Fruit fly (Drosophila melanogaster): Measurements from ENCODE around the gene Hsp60D.
"Not testable (repeated sequence)": the region's sequence is repeated elsewhere in the genome, so short reads cannot be mapped to it uniquely, and the experiment has no call there.

Gene Hsp60D

dm6 chr2L:13449397-13449796 is at the start of gene Hsp60D:
Hsp60D (minus strand) TSS chr2L:13449497.
- TF ChIP-seq CG4707 (GFP tag; optimal IDR thresholded peaks at IDR 0.05); CG12744 (GFP tag; optimal IDR thresholded peaks at IDR 0.05); Med (GFP tag): not testable (repeated sequence)

- TF ChIP-seq tx (GFP tag; optimal IDR thresholded peaks at IDR 0.05) (no peak), Ets65A (GFP tag) (peak; percentile 69), da (GFP tag; optimal IDR thresholded peaks at IDR 0.05) (no peak)
These were observed 48.6 kb upstream of the Hsp60D start for dm6 chr2L:13497915-13498314.

- no peak for TF ChIP-seq CoRest (tag; optimal IDR thresholded peaks at IDR 0.05)
- TF ChIP-seq CG9609 (GFP tag; optimal IDR thresholded peaks at IDR 0.05), result no peak
- no peak for TF ChIP-seq pzg (GFP tag; optimal IDR thresholded peaks at IDR 0.05)
- no peak for TF ChIP-seq Dref (GFP tag; IDR thresholded peaks at IDR 0.05)
- no peak for TF ChIP-seq ATbp (GFP tag; optimal IDR thresholded peaks at IDR 0.05)
- TF ChIP-seq CG10321 (GFP tag; IDR thresholded peaks at IDR 0.05), result no peak
- 0 out of 2 replicates have a peak, but pooled peaks have one; percentile 15 for TF ChIP-seq ttk (GFP tag; IDR thresholded peaks at IDR 0.05)
These were observed 33.0 kb upstream of the Hsp60D start for dm6 chr2L:13482258-13482657.

dm6 chr2L:13475254-13475653 is 26.0 kb upstream of the Hsp60D start:
- TF ChIP-seq ara (GFP tag; IDR thresholded peaks at IDR 0.05) (no peak), Ets65A (GFP tag) (peak; percentile 76), CTCF (GFP tag; optimal IDR thresholded peaks at IDR 0.05) (peak; percentile 61), CG10959 (GFP tag; IDR thresholded peaks at IDR 0.05) (0 out of 2 replicates have a peak, but pooled peaks have one; percentile 16)

dm6 chr2L:13460911-13461866 is 11.9 kb upstream of the Hsp60D start, which contains the start of gene CG46308:
CG46308 (plus strand) TSS chr2L:13461774.
- TF ChIP-seq Hmr (GFP tag; optimal IDR thresholded peaks at IDR 0.05), result peak; percentile 69
- peak; percentile 8 for TF ChIP-seq BtbVII (GFP tag; optimal IDR thresholded peaks at IDR 0.05)
- no peak for TF ChIP-seq Side (GFP tag; optimal IDR thresholded peaks at IDR 0.05)
- TF ChIP-seq ind (GFP tag; optimal IDR thresholded peaks at IDR 0.05), result peak; percentile 20
- no peak for TF ChIP-seq prd (optimal IDR thresholded peaks at IDR 0.05)
- peak; percentile 45; the same call in 2 of the 3 replicates for TF ChIP-seq prd (GFP tag; IDR thresholded peaks at IDR 0.05)
- TF ChIP-seq tap (tag; optimal IDR thresholded peaks at IDR 0.05), result no peak
- TF ChIP-seq mam (GFP tag; optimal IDR thresholded peaks at IDR 0.05), result peak; percentile 23
- peak; percentile 48 for TF ChIP-seq dmrt99B (tag; optimal IDR thresholded peaks at IDR 0.05)
- no peak for TF ChIP-seq Dref (GFP tag; IDR thresholded peaks at IDR 0.05)
- 0 out of 2 replicates have a peak, but pooled peaks have one; percentile 6 for TF ChIP-seq CG14667 (GFP tag; IDR thresholded peaks at IDR 0.05)
- TF ChIP-seq bab2 (GFP tag; optimal IDR thresholded peaks at IDR 0.05), result peak; percentile 2
- peak; percentile 11 for TF ChIP-seq pnt (GFP tag; optimal IDR thresholded peaks at IDR 0.05)
- TF ChIP-seq MBD-R2 (GFP tag; IDR thresholded peaks at IDR 0.05), result no peak
- TF ChIP-seq CG9727 (GFP tag; optimal IDR thresholded peaks at IDR 0.05), result peak; percentile 32
- TF ChIP-seq gsb-n (tag; optimal IDR thresholded peaks at IDR 0.05), result no peak
- TF ChIP-seq Poxn (GFP tag; IDR thresholded peaks at IDR 0.05), result no peak
- TF ChIP-seq slbo (GFP tag; IDR thresholded peaks at IDR 0.05), result peak; percentile 36; the same call in 1 of the 2 replicates
- no peak for TF ChIP-seq lbe (GFP tag; optimal IDR thresholded peaks at IDR 0.05)
- TF ChIP-seq gro (GFP tag; optimal IDR thresholded peaks at IDR 0.05), result peak; percentile 0
- TF ChIP-seq caup (GFP tag; optimal IDR thresholded peaks at IDR 0.05; ENCODE audit: severe bottlenecking), result peak; percentile 53
- TF ChIP-seq scrt (GFP tag; optimal IDR thresholded peaks at IDR 0.05), result peak; percentile 24
- peak; percentile 59 for TF ChIP-seq CG10147 (GFP tag; optimal IDR thresholded peaks at IDR 0.05)
- peak; percentile 71 for TF ChIP-seq CG2678 (tag; optimal IDR thresholded peaks at IDR 0.05)
- peak; percentile 41 for TF ChIP-seq Fer3 (tag; optimal IDR thresholded peaks at IDR 0.05)
- peak; percentile 7 for TF ChIP-seq CG12659 (GFP tag; optimal IDR thresholded peaks at IDR 0.05)
- TF ChIP-seq p53 (GFP tag; optimal IDR thresholded peaks at IDR 0.05), result no peak
- no peak for TF ChIP-seq CG6689 (GFP tag; IDR thresholded peaks at IDR 0.05)
